Fruit fly (Drosophila melanogaster) whole organism, prepupa: Measurements from ENCODE around the gene CG44006.

Source experiments
- CG10669 ChIP-seq: fragments of 200-800 bp; sonication (Bioruptor generic); optimal IDR thresholded peaks from 3 replicates; lab custom pipeline; 2018; ENCODE audit warnings: missing biosample characterization, mild to moderate bottlenecking, missing genetic modification characterization, moderate library complexity
- CG11294 ChIP-seq: fragments of 200-800 bp; sonication (Bioruptor generic); IDR thresholded peaks from 2 replicates; pipeline ENCODE4 v1.3.6; 2022; ENCODE audit warnings: missing biosample characterization, missing genetic modification characterization
- CG1621 ChIP-seq: fragments of 200-800 bp; sonication (Bioruptor generic); optimal IDR thresholded peaks from 3 replicates; lab custom pipeline; 2018; ENCODE audit warnings: missing biosample characterization, mild to moderate bottlenecking, missing genetic modification characterization
- CG16779 ChIP-seq: fragments of 200-800 bp; sonication (Bioruptor generic); optimal IDR thresholded peaks from 3 replicates; lab custom pipeline; 2017; ENCODE audit warnings: missing biosample characterization, mild to moderate bottlenecking, missing genetic modification characterization
- CG3032 ChIP-seq: fragments of 200-800 bp; optimal IDR thresholded peaks from 2 replicates; lab custom pipeline; 2019; ENCODE audit warnings: missing biosample characterization, mild to moderate bottlenecking, missing genetic modification characterization, moderate library complexity
- CG31627 ChIP-seq: fragments of 200-800 bp; sonication (Bioruptor generic); optimal IDR thresholded peaks from 3 replicates; lab custom pipeline; 2016; ENCODE audit warnings: missing biosample characterization, missing genetic modification characterization
- CG34406 ChIP-seq: fragments of 200-800 bp; sonication (Bioruptor generic); optimal IDR thresholded peaks from 3 replicates; lab custom pipeline; 2016; ENCODE audit warnings: missing biosample characterization, missing genetic modification characterization
- CG3919 ChIP-seq: fragments of 200-800 bp; sonication (Bioruptor generic); optimal IDR thresholded peaks from 3 replicates; lab custom pipeline; 2016; ENCODE audit warnings: missing biosample characterization, missing genetic modification characterization
- CG4318 ChIP-seq: fragments of 200-800 bp; sonication (Bioruptor generic); optimal IDR thresholded peaks from 3 replicates; lab custom pipeline; 2017; ENCODE audit warnings: missing biosample characterization, mild to moderate bottlenecking, missing genetic modification characterization
- CG6163 ChIP-seq: fragments of 200-800 bp; sonication (Bioruptor generic); IDR thresholded peaks from 3 replicates; pipeline ENCODE4 v1.3.6; 2022; ENCODE audit warnings: missing biosample characterization, missing genetic modification characterization
- CG6276 ChIP-seq: fragments of 200-800 bp; sonication (Bioruptor generic); optimal IDR thresholded peaks from 2 replicates; lab custom pipeline; 2017; ENCODE audit warnings: missing biosample characterization, mild to moderate bottlenecking, missing genetic modification characterization
- CG6792 ChIP-seq: fragments of 200-800 bp; sonication (Bioruptor generic); optimal IDR thresholded peaks from 3 replicates; lab custom pipeline; 2016; ENCODE audit warnings: missing biosample characterization, missing genetic modification characterization
- CG6808 ChIP-seq: fragments of 200-800 bp; sonication (Bioruptor generic); optimal IDR thresholded peaks from 3 replicates; lab custom pipeline; 2017; ENCODE audit warnings: missing biosample characterization, missing genetic modification characterization, mild to moderate bottlenecking, moderate library complexity, missing genetic modification reagents
- CG6854 ChIP-seq: fragments of 200-800 bp; sonication (Bioruptor generic); optimal IDR thresholded peaks from 2 replicates; lab custom pipeline; 2017; ENCODE audit warnings: missing biosample characterization, mild to moderate bottlenecking, missing genetic modification characterization
- CG7368 ChIP-seq: fragments of 200-800 bp; sonication (Bioruptor generic); optimal IDR thresholded peaks from 3 replicates; lab custom pipeline; 2016; ENCODE audit warnings: missing biosample characterization, missing genetic modification characterization
- CG8119 ChIP-seq: fragments of 200-800 bp; sonication (Bioruptor generic); IDR thresholded peaks from 3 replicates; pipeline ENCODE4 v1.3.6; 2022; ENCODE audit warnings: missing biosample characterization, missing genetic modification characterization
- CG8632 ChIP-seq: fragments of 200-800 bp; sonication (Bioruptor generic); optimal IDR thresholded peaks from 3 replicates; lab custom pipeline; 2016; ENCODE audit warnings: missing biosample characterization, missing genetic modification characterization
- CG9139 ChIP-seq: fragments of 200-800 bp; sonication (Bioruptor generic); optimal IDR thresholded peaks from 3 replicates; lab custom pipeline; 2017; ENCODE audit warnings: missing biosample characterization, mild to moderate bottlenecking, missing genetic modification characterization
- Eip75B ChIP-seq: fragments of 200-800 bp; sonication (Bioruptor generic); optimal IDR thresholded peaks from 3 replicates; lab custom pipeline; 2016; ENCODE audit warnings: missing biosample characterization, missing genetic modification characterization
- Eip78C ChIP-seq: fragments of 200-800 bp; sonication (Bioruptor generic); peaks from one replicate; lab custom pipeline; 2016; ENCODE audit warnings: missing biosample characterization, missing genetic modification characterization
- Ets21C ChIP-seq: fragments of 200-800 bp; sonication (Bioruptor generic); optimal IDR thresholded peaks from 3 replicates; lab custom pipeline; 2016; ENCODE audit warnings: missing biosample characterization, missing genetic modification characterization
- Gug ChIP-seq: fragments of 200-800 bp; sonication (Bioruptor generic); IDR thresholded peaks from 2 replicates; pipeline ENCODE4 v1.3.6; 2022; ENCODE audit warnings: missing biosample characterization, missing genetic modification characterization
- Hr38 ChIP-seq: sonication (Bioruptor generic); optimal IDR thresholded peaks from 2 replicates; lab custom pipeline; 2016; ENCODE audit warnings: missing biosample characterization, missing genetic modification characterization
- Hr39 ChIP-seq: fragments of 200-800 bp; sonication (Bioruptor generic); optimal IDR thresholded peaks from 2 replicates; lab custom pipeline; 2016; ENCODE audit warnings: missing biosample characterization, missing genetic modification characterization
- Hr4 ChIP-seq: fragments of 200-800 bp; sonication (Bioruptor generic); optimal IDR thresholded peaks from 3 replicates; lab custom pipeline; 2016; ENCODE audit warnings: missing biosample characterization, missing genetic modification characterization
- Lpt ChIP-seq: fragments of 200-800 bp; sonication (Bioruptor generic); optimal IDR thresholded peaks from 3 replicates; lab custom pipeline; 2016; ENCODE audit warnings: missing biosample characterization, missing genetic modification characterization
- Met ChIP-seq: fragments of 200-800 bp; sonication (Bioruptor generic); optimal IDR thresholded peaks from 3 replicates; lab custom pipeline; 2016; ENCODE audit warnings: missing biosample characterization, missing genetic modification characterization
- OdsH ChIP-seq: fragments of 200-800 bp; sonication (Bioruptor generic); optimal IDR thresholded peaks from 3 replicates; lab custom pipeline; 2016; ENCODE audit warnings: missing biosample characterization, missing genetic modification characterization
- Smox ChIP-seq: fragments of 200-800 bp; sonication (Bioruptor generic); optimal IDR thresholded peaks from 3 replicates; lab custom pipeline; 2016; ENCODE audit warnings: missing biosample characterization, missing genetic modification characterization
- Sox102F ChIP-seq: fragments of 200-800 bp; sonication (Bioruptor generic); optimal IDR thresholded peaks from 2 replicates; lab custom pipeline; 2016; ENCODE audit warnings: missing biosample characterization, mild to moderate bottlenecking, missing genetic modification characterization
- Sox14 ChIP-seq: fragments of 200-800 bp; sonication (Bioruptor generic); optimal IDR thresholded peaks from 3 replicates; lab custom pipeline; 2016; ENCODE audit warnings: missing biosample characterization, missing genetic modification characterization
- acj6 ChIP-seq: fragments of 200-800 bp; sonication (Bioruptor generic); optimal IDR thresholded peaks from 3 replicates; lab custom pipeline; 2016; ENCODE audit warnings: missing biosample characterization, missing genetic modification characterization
- cyc ChIP-seq: fragments of 200-800 bp; sonication (Bioruptor generic); optimal IDR thresholded peaks from 3 replicates; lab custom pipeline; 2016; ENCODE audit warnings: missing biosample characterization, missing genetic modification characterization
- dsx ChIP-seq: fragments of 200-800 bp; optimal IDR thresholded peaks from 3 replicates; lab custom pipeline; 2019; ENCODE audit warnings: missing biosample characterization, mild to moderate bottlenecking, missing genetic modification characterization, moderate library complexity; ENCODE audit not compliant: poor library complexity, severe bottlenecking
- eg ChIP-seq: fragments of 200-800 bp; sonication (Bioruptor generic); IDR thresholded peaks from 3 replicates; pipeline ENCODE4 v1.3.6; 2022; ENCODE audit warnings: missing biosample characterization, missing genetic modification characterization
- fd59A ChIP-seq: fragments of 200-800 bp; sonication (Bioruptor generic); optimal IDR thresholded peaks from 2 replicates; lab custom pipeline; 2017; ENCODE audit warnings: missing biosample characterization, mild to moderate bottlenecking, missing genetic modification characterization, missing genetic modification reagents
- fkh ChIP-seq: fragments of 200-800 bp; sonication (Bioruptor generic); optimal IDR thresholded peaks from 3 replicates; lab custom pipeline; 2017; ENCODE audit warnings: missing biosample characterization, mild to moderate bottlenecking, missing genetic modification characterization, moderate library complexity
- lz ChIP-seq: fragments of 200-800 bp; sonication (Bioruptor generic); optimal IDR thresholded peaks from 3 replicates; lab custom pipeline; 2016; ENCODE audit warnings: missing biosample characterization, missing genetic modification characterization
- net ChIP-seq: fragments of 200-800 bp; sonication (Bioruptor generic); optimal IDR thresholded peaks from 3 replicates; lab custom pipeline; 2016; ENCODE audit warnings: missing biosample characterization, missing genetic modification characterization
- pdm3 ChIP-seq: fragments of 200-800 bp; sonication (Bioruptor generic); optimal IDR thresholded peaks from 3 replicates; lab custom pipeline; 2016; ENCODE audit warnings: missing biosample characterization, missing genetic modification characterization
- salr ChIP-seq, 2 experiments: fragments of 200-800 bp; sonication (Bioruptor generic); optimal IDR thresholded peaks; 3 replicates each; lab custom pipeline; 2016 to 2018; ENCODE audit warnings: missing biosample characterization in 2 of 2, missing genetic modification characterization in 2 of 2, mild to moderate bottlenecking in 1 of 2
- spab ChIP-seq: fragments of 200-800 bp; sonication (Bioruptor generic); optimal IDR thresholded peaks from 2 replicates; lab custom pipeline; 2017; ENCODE audit warnings: missing biosample characterization, mild to moderate bottlenecking, missing genetic modification characterization, missing genetic modification reagents
- ss ChIP-seq, 2 experiments: fragments of 200-800 bp; sonication (Bioruptor generic); optimal IDR thresholded peaks; 2 replicates in 1 of 2; 3 replicates in 1 of 2; lab custom pipeline; 2017 to 2018; ENCODE audit warnings: mild to moderate bottlenecking in 2 of 2, missing biosample characterization in 2 of 2, missing genetic modification characterization in 2 of 2, moderate library complexity in 1 of 2
- svp ChIP-seq: fragments of 200-800 bp; sonication (Bioruptor generic); peaks from one replicate; lab custom pipeline; 2016; ENCODE audit warnings: missing biosample characterization, missing genetic modification characterization
- topi ChIP-seq: fragments of 200-800 bp; sonication (Bioruptor generic); optimal IDR thresholded peaks from 3 replicates; lab custom pipeline; 2016; ENCODE audit warnings: missing biosample characterization, missing genetic modification characterization

The CG44006 gene

dm6 chr3L:18062959-18063510 lies 6.9 kb downstream of the CG44006 start (continued):
- TF ChIP-seq CG11294 (GFP tag; lab: Robert Waterston, UW) (peak; percentile 49; the same call in 1 of the 2 replicates), CG8119 (GFP tag; lab: Robert Waterston, UW) (peak; percentile 84), pdm3 (GFP tag; lab: Kevin White, UChicago) (peak; percentile 71), CG6854 (GFP tag; lab: Kevin White, UChicago) (peak; percentile 26), CG31627 (peak; percentile 13), CG6163 (GFP tag; lab: Robert Waterston, UW) (peak; percentile 77), CG4318 (GFP tag; lab: Kevin White, UChicago) (peak; percentile 63), ss (GFP tag; optimal IDR thresholded peaks at IDR 0.05; lab: Kevin White, UChicago) (peak; percentile 84 to 88), svp (GFP tag; lab: Kevin White, UChicago) (peak; percentile 98), CG34406 (GFP tag; lab: Kevin White, UChicago) (peak; percentile 65), Hr4 (GFP tag; lab: Kevin White, UChicago) (peak; percentile 73), CG3919 (GFP tag; lab: Kevin White, UChicago) (peak; percentile 71), CG7368 (GFP tag; lab: Kevin White, UChicago) (peak; percentile 1), Hr38 (GFP tag; lab: Kevin White, UChicago) (no peak), Eip78C (peak; percentile 90), net (GFP tag; lab: Kevin White, UChicago) (peak; percentile 82), topi (GFP tag; lab: Kevin White, UChicago) (peak; percentile 54), CG6808 (GFP tag; lab: Kevin White, UChicago) (peak; percentile 73), Sox14 (GFP tag; lab: Kevin White, UChicago) (peak; percentile 75)

DNA sequence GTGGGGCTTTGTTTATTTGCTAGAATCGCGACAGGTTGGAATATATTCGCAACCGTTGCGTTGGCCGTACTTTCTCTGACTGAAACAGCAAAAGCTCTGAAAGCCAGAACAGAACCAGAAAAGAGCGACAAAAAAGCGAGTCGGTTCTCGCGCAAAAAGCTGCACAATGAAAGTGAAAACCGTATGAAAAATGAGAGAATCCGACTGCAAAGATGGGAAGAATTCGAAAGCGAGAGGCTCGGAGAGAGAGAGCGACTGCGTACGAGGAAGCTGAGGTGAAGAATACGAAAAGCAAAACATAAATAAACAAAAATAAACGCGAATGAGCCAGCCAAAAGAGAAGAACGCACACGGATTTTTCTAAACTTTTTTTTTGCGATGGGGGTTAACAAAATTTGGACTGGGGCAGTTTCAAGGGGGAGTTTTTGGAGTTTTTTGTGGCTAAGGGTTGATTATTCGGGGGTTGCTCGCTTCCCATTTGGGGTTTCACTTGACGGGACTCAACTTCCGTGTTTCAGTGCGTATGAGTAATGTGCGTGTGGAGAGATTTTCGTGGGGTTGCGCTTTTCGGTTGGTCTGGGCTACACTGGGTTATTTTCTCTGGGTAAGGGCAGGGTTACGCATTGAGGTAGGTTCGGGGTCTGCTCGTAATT lies 8.1 kb downstream of the CG44006 start:
- TF ChIP-seq Smox (GFP tag; lab: Kevin White, UChicago) (no peak), CG16779 (peak; percentile 32), CG7368 (GFP tag; lab: Kevin White, UChicago) (no peak), Hr39 (no peak), Lpt (GFP tag; lab: Kevin White, UChicago) (no peak), CG11294 (GFP tag; lab: Robert Waterston, UW) (no peak), dsx (peak; percentile 51), spab (GFP tag; lab: Kevin White, UChicago) (peak; percentile 13), CG6276 (peak; percentile 49), CG1621 (peak; percentile 12), CG8119 (GFP tag; lab: Robert Waterston, UW) (0 out of 3 replicates have a peak, but pooled peaks have one; percentile 33), CG8632 (peak; percentile 25), OdsH (GFP tag; lab: Kevin White, UChicago) (no peak), Met (no peak), Eip75B (peak; percentile 42), CG6792 (GFP tag; lab: Kevin White, UChicago) (no peak), Sox102F (GFP tag; lab: Kevin White, UChicago) (peak; percentile 67), CG6808 (GFP tag; lab: Kevin White, UChicago) (peak; percentile 64), CG6854 (GFP tag; lab: Kevin White, UChicago) (peak; percentile 81), Hr38 (GFP tag; lab: Kevin White, UChicago) (no peak), CG31627 (no peak), salr (GFP tag; optimal IDR thresholded peaks at IDR 0.05; lab: Kevin White, UChicago) (no peak), fkh (no peak), fd59A (GFP tag; lab: Kevin White, UChicago) (no peak), Sox14 (GFP tag; lab: Kevin White, UChicago) (peak; percentile 8), pdm3 (GFP tag; lab: Kevin White, UChicago) (no peak), CG9139 (GFP tag; lab: Kevin White, UChicago) (peak; percentile 69), cyc (no peak), lz (GFP tag; lab: Kevin White, UChicago) (no peak), CG3919 (GFP tag; lab: Kevin White, UChicago) (peak; percentile 0), CG10669 (GFP tag; lab: Kevin White, UChicago) (peak; percentile 32), CG6163 (GFP tag; lab: Robert Waterston, UW) (peak; percentile 68; the same call in 2 of the 3 replicates), Gug (GFP tag; lab: Robert Waterston, UW) (no peak), eg (no peak; the same call in 2 of the 3 replicates), Hr4 (GFP tag; lab: Kevin White, UChicago) (no peak), acj6 (GFP tag; lab: Kevin White, UChicago) (no peak), CG3032 (tag; lab: Kevin White, UChicago) (peak; percentile 16), Ets21C (GFP tag; lab: Kevin White, UChicago) (no peak), topi (GFP tag; lab: Kevin White, UChicago) (peak; percentile 7), net (GFP tag; lab: Kevin White, UChicago) (peak; percentile 1)
